Worm (Caenorhabditis elegans) whole organism, L4 larva: ENCODE measurements around the gene yif-1.
A peak's percentile ranks its signal among the peaks of the same experiment; 100 is the strongest.

Experiments used
- F26F4.8 ChIP-seq: fragments of 200-800 bp; sonication (Bioruptor generic); conservative IDR thresholded peaks from 2 replicates; pipeline ENCODE4 v1.3.6; 2022; ENCODE audit warnings: missing genetic modification characterization, missing compliant biosample characterization
- F37D6.2 ChIP-seq: sonication (generic microtip); optimal IDR thresholded peaks from 2 replicates; lab custom pipeline; 2016; ENCODE audit warnings: mild to moderate bottlenecking, missing genetic modification characterization, missing compliant biosample characterization
- F44E2.7 ChIP-seq: fragments of 200-800 bp; sonication (Bioruptor generic); IDR thresholded peaks from 2 replicates; pipeline ENCODE4 v2.1.2; 2022; ENCODE audit warnings: missing genetic modification characterization, missing compliant biosample characterization
- R02D3.7 ChIP-seq: fragments of 150-350 bp; sonication (generic microtip); optimal IDR thresholded peaks from 3 replicates; lab custom pipeline; 2014; ENCODE audit warnings: missing biosample characterization, missing genetic modification characterization
- T20F7.1 ChIP-seq: fragments of 200-800 bp; sonication (Bioruptor generic); optimal IDR thresholded peaks from 2 replicates; lab custom pipeline; 2018; ENCODE audit warnings: mild to moderate bottlenecking, missing genetic modification characterization, missing compliant biosample characterization
- Y105C5A.15 ChIP-seq: fragments of 200-800 bp; sonication (Bioruptor generic); IDR thresholded peaks from 2 replicates; pipeline ENCODE4 v1.3.6; 2022; ENCODE audit warnings: missing genetic modification characterization, missing compliant biosample characterization
- Y48G9A.11 ChIP-seq: fragments of 200-800 bp; sonication (Bioruptor generic); IDR thresholded peaks from 2 replicates; pipeline ENCODE4 v1.3.6; 2022; ENCODE audit warnings: missing genetic modification reagents, missing genetic modification characterization, missing compliant biosample characterization
- ZK546.5 ChIP-seq, 2 experiments: sonication (generic microtip); optimal IDR thresholded peaks; 2 replicates each; lab custom pipeline; 2017; ENCODE audit warnings: missing biosample characterization in 2 of 2, missing genetic modification characterization in 2 of 2
- aha-1 ChIP-seq: fragments of 150-350 bp; peaks from one replicate; lab custom pipeline; 2014; ENCODE audit warnings: missing biosample characterization, missing genetic modification characterization
- ama-1 ChIP-seq: fragments of 150-350 bp; optimal IDR thresholded peaks from 2 replicates; lab custom pipeline; 2014; ENCODE audit warnings: inconsistent platforms, mixed read lengths
- attf-4 ChIP-seq: sonication (generic microtip); optimal IDR thresholded peaks from 3 replicates; lab custom pipeline; 2017; ENCODE audit warnings: missing biosample characterization, missing genetic modification characterization
- ceh-28 ChIP-seq: fragments of 150-350 bp; optimal IDR thresholded peaks from 2 replicates; lab custom pipeline; 2014; ENCODE audit warnings: missing biosample characterization, missing genetic modification reagents, missing genetic modification characterization
- ceh-32 ChIP-seq: sonication (generic microtip); optimal IDR thresholded peaks from 2 replicates; lab custom pipeline; 2016; ENCODE audit warnings: mild to moderate bottlenecking, missing genetic modification characterization, missing compliant biosample characterization; ENCODE audit not compliant: poor library complexity
- ceh-44 ChIP-seq: fragments of 200-800 bp; sonication (Bioruptor generic); IDR thresholded peaks from 2 replicates; pipeline ENCODE4 v1.3.6; 2022; ENCODE audit warnings: missing genetic modification reagents, missing genetic modification characterization, missing compliant biosample characterization
- ceh-62 ChIP-seq: sonication (generic microtip); optimal IDR thresholded peaks from 2 replicates; lab custom pipeline; 2017; ENCODE audit warnings: missing biosample characterization, missing genetic modification characterization
- ceh-82 ChIP-seq: sonication (generic microtip); optimal IDR thresholded peaks from 2 replicates; lab custom pipeline; 2017; ENCODE audit warnings: missing biosample characterization, missing genetic modification characterization
- ces-1 ChIP-seq: fragments of 150-350 bp; sonication (generic microtip); optimal IDR thresholded peaks from 4 replicates; lab custom pipeline; 2014; ENCODE audit warnings: missing biosample characterization, missing genetic modification reagents, missing genetic modification characterization
- ctbp-1 ChIP-seq: fragments of 200-800 bp; sonication (Bioruptor generic); IDR thresholded peaks from 2 replicates; pipeline ENCODE4 v1.3.6; 2022; ENCODE audit warnings: missing genetic modification reagents, missing genetic modification characterization, missing compliant biosample characterization
- daf-16 ChIP-seq, 3 experiments: sonication (generic microtip); optimal IDR thresholded peaks; 2 replicates each; lab custom pipeline; 2016 to 2017; ENCODE audit warnings: missing genetic modification characterization in 3 of 3, missing genetic modification reagents in 3 of 3, mild to moderate bottlenecking in 2 of 3, missing compliant biosample characterization in 2 of 3, missing biosample characterization in 1 of 3, moderate library complexity in 1 of 3
- dmd-8 ChIP-seq: fragments of 200-800 bp; sonication (Bioruptor generic); IDR thresholded peaks from 2 replicates; pipeline ENCODE4 v1.3.6; 2022; ENCODE audit warnings: missing genetic modification characterization, missing compliant biosample characterization
- dpl-1 ChIP-seq: fragments of 150-350 bp; optimal IDR thresholded peaks from 2 replicates; lab custom pipeline; 2014; ENCODE audit warnings: missing biosample characterization, missing genetic modification reagents, missing genetic modification characterization
- dve-1 ChIP-seq: sonication (generic microtip); optimal IDR thresholded peaks from 2 replicates; lab custom pipeline; 2017; ENCODE audit warnings: antibody characterized with exemption, mild to moderate bottlenecking, missing genetic modification characterization, missing compliant biosample characterization; ENCODE audit not compliant: insufficient read depth
- egl-43 ChIP-seq: fragments of 200-800 bp; sonication (Bioruptor generic); IDR thresholded peaks from 2 replicates; pipeline ENCODE4 v1.3.6; 2022; ENCODE audit warnings: missing genetic modification reagents, missing genetic modification characterization, missing compliant biosample characterization
- hif-1 ChIP-seq, 2 experiments: sonication (generic microtip); optimal IDR thresholded peaks; 2 replicates each; lab custom pipeline; 2016 to 2017; ENCODE audit warnings: missing compliant biosample characterization in 2 of 2, missing genetic modification characterization in 2 of 2, missing genetic modification reagents in 2 of 2, missing genotype in 2 of 2, mild to moderate bottlenecking in 1 of 2
- lin-13 ChIP-seq: fragments of 150-350 bp; optimal IDR thresholded peaks from 2 replicates; lab custom pipeline; 2014; ENCODE audit warnings: missing biosample characterization, missing genetic modification reagents, missing genetic modification characterization
- lin-38 ChIP-seq: fragments of 200-800 bp; sonication (Bioruptor generic); IDR thresholded peaks from 2 replicates; pipeline ENCODE4 v1.3.6; 2022; ENCODE audit warnings: missing genetic modification reagents, missing genetic modification characterization, missing compliant biosample characterization
- lin-39 ChIP-seq: fragments of 150-350 bp; optimal IDR thresholded peaks from 2 replicates; lab custom pipeline; 2014; ENCODE audit warnings: missing biosample characterization, missing genetic modification reagents, missing genetic modification characterization
- lir-3 ChIP-seq: sonication (generic microtip); optimal IDR thresholded peaks from 2 replicates; lab custom pipeline; 2016; ENCODE audit warnings: mild to moderate bottlenecking, missing genetic modification characterization, missing compliant biosample characterization
- mdt-29 ChIP-seq: fragments of 200-800 bp; sonication (Bioruptor generic); IDR thresholded peaks from 2 replicates; pipeline ENCODE4 v1.3.6; 2022; ENCODE audit warnings: missing genetic modification reagents, missing genetic modification characterization, missing compliant biosample characterization
- mxl-2 ChIP-seq: fragments of 200-800 bp; sonication (Bioruptor generic); conservative IDR thresholded peaks from 2 replicates; pipeline ENCODE4 v1.3.6; 2022; ENCODE audit warnings: missing genetic modification reagents, missing genetic modification characterization, missing compliant biosample characterization
- nhr-11 ChIP-seq: fragments of 150-350 bp; optimal IDR thresholded peaks from 2 replicates; lab custom pipeline; 2014; ENCODE audit warnings: missing biosample characterization, missing genetic modification characterization
- nhr-25 ChIP-seq: sonication (generic microtip); optimal IDR thresholded peaks from 2 replicates; lab custom pipeline; 2017; ENCODE audit warnings: missing genetic modification characterization, mild to moderate bottlenecking, missing compliant biosample characterization, antibody characterized with exemption, moderate library complexity, borderline replicate concordance; ENCODE audit not compliant: insufficient read depth
- nhr-41 ChIP-seq: fragments of 200-800 bp; sonication (Bioruptor generic); IDR thresholded peaks from 2 replicates; pipeline ENCODE4 v1.3.6; 2022; ENCODE audit warnings: missing genetic modification reagents, missing genetic modification characterization, missing compliant biosample characterization
- nhr-48 ChIP-seq: sonication (generic microtip); optimal IDR thresholded peaks from 2 replicates; lab custom pipeline; 2016; ENCODE audit warnings: mild to moderate bottlenecking, missing genetic modification characterization, missing compliant biosample characterization
- nhr-6 ChIP-seq: fragments of 150-350 bp; optimal IDR thresholded peaks from 2 replicates; lab custom pipeline; 2014; ENCODE audit warnings: missing biosample characterization, missing genetic modification characterization
- nhr-76 ChIP-seq: fragments of 150-350 bp; optimal IDR thresholded peaks from 2 replicates; lab custom pipeline; 2014; ENCODE audit warnings: missing biosample characterization, missing genetic modification characterization
- pqm-1 ChIP-seq: sonication (generic microtip); optimal IDR thresholded peaks from 2 replicates; lab custom pipeline; 2017; ENCODE audit warnings: missing biosample characterization, missing genetic modification characterization
- rbr-2 ChIP-seq: sonication (generic microtip); optimal IDR thresholded peaks from 2 replicates; lab custom pipeline; 2016; ENCODE audit warnings: missing genotype, missing genetic modification characterization, missing compliant biosample characterization
- spr-1 ChIP-seq: sonication (generic microtip); optimal IDR thresholded peaks from 2 replicates; lab custom pipeline; 2016; ENCODE audit warnings: mild to moderate bottlenecking, missing genetic modification characterization, missing compliant biosample characterization
- tag-97 ChIP-seq: fragments of 200-800 bp; sonication (Bioruptor generic); IDR thresholded peaks from 2 replicates; pipeline ENCODE4 v1.3.6; 2022; ENCODE audit warnings: missing genetic modification characterization, missing compliant biosample characterization
- unc-130 ChIP-seq: sonication (generic microtip); optimal IDR thresholded peaks from 2 replicates; lab custom pipeline; 2016; ENCODE audit warnings: missing genetic modification reagents, missing genetic modification characterization, missing compliant biosample characterization
- unc-39 ChIP-seq: sonication (generic microtip); optimal IDR thresholded peaks from 2 replicates; lab custom pipeline; 2017; ENCODE audit warnings: missing biosample characterization, missing genetic modification characterization
- zag-1 ChIP-seq: fragments of 150-350 bp; optimal IDR thresholded peaks from 2 replicates; lab custom pipeline; 2014; ENCODE audit warnings: missing biosample characterization, missing genetic modification characterization
- zfp-2 ChIP-seq: sonication (generic microtip); optimal IDR thresholded peaks from 2 replicates; lab custom pipeline; 2016; ENCODE audit warnings: mild to moderate bottlenecking, missing genetic modification characterization, missing compliant biosample characterization
- ztf-11 ChIP-seq: fragments of 150-350 bp; optimal IDR thresholded peaks from 2 replicates; lab custom pipeline; 2014; ENCODE audit warnings: missing biosample characterization, missing genetic modification characterization

Gene yif-1

DNA sequence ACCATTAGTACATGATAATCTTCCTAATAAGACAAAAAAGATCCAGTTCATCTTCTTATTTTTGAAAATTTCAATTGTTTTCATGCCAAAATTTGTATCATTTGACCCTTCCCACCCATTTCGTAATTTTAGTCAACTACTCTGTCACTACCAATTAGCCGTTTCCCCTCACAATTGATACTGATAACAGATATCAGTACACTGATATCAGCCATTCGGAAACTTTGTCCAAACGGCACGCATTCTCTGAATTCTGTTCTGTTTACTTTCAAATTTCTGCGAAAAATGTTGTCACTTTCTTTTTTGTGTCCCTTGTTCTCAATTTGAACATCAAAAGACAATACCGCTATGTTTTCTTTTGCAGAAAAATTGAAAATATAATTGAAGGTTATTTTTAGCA lies 42.1 kb downstream of the yif-1 start (continued):
- no peak for TF ChIP-seq R02D3.7
- no peak for TF ChIP-seq ama-1
- no peak for TF ChIP-seq attf-4 (tag; lab: Kevin White, UChicago)
- TF ChIP-seq mdt-29, result no peak
- TF ChIP-seq dve-1 (tag; lab: Kevin White, UChicago), result peak; percentile 67
- TF ChIP-seq dmd-8 (GFP tag; lab: Robert Waterston, UW), result no peak
- TF ChIP-seq lin-39 (tag; lab: Kevin White, UChicago), result no peak
- TF ChIP-seq dpl-1 (GFP tag; lab: Kevin White, UChicago), result no peak
- no peak for TF ChIP-seq ztf-11 (tag; lab: Kevin White, UChicago)
- TF ChIP-seq ceh-62, result no peak
- no peak for TF ChIP-seq T20F7.1 (GFP tag; lab: Kevin White, UChicago)
- no peak for TF ChIP-seq egl-43
- no peak for TF ChIP-seq unc-130
- TF ChIP-seq F26F4.8 (GFP tag; lab: Robert Waterston, UW), result no peak
- no peak for TF ChIP-seq nhr-76 (tag; lab: Kevin White, UChicago)
- TF ChIP-seq F44E2.7 (GFP tag; lab: Robert Waterston, UW), result no peak
- TF ChIP-seq ZK546.5 (tag; optimal IDR thresholded peaks at IDR 0.05; lab: Kevin White, UChicago), result no peak
- no peak for TF ChIP-seq rbr-2 (tag; lab: Kevin White, UChicago)
- no peak for TF ChIP-seq nhr-48 (tag; lab: Kevin White, UChicago)
- TF ChIP-seq nhr-25, result no peak
- no peak for TF ChIP-seq ctbp-1
- peak; percentile 61 for TF ChIP-seq pqm-1 (tag; lab: Kevin White, UChicago)
- no peak for TF ChIP-seq zfp-2 (tag; lab: Kevin White, UChicago)
- no peak for TF ChIP-seq nhr-11

DNA sequence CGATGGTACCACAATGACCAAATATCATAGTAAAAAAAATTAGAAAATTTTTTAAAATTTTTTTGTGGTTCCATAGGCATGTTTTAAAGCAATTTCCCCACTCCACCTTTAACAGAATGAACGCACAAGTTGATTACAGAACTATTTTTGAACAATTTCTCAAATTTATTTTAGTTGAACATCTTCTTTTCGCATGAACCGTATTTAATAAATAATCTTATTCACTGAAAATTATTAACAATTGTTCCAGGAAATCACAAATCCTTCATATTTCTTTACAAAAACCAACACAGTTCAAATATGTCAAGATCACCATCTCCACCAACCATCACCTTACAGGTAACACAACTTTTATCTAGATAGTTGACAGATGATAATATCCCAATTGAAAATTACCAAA lies 43.1 kb downstream of the yif-1 start, which contains the start of gene lea-1:
lea-1 (plus strand) TSS at position 301 of the 400 bp plus-strand sequence.
- no peak for TF ChIP-seq ceh-28 (tag; lab: Kevin White, UChicago)
- no peak for TF ChIP-seq ces-1 (GFP tag; lab: Kevin White, UChicago)
- TF ChIP-seq ctbp-1, result no peak
- no peak for TF ChIP-seq ztf-11 (tag; lab: Kevin White, UChicago)
- no peak for TF ChIP-seq pqm-1 (tag; lab: Kevin White, UChicago)
- no peak for TF ChIP-seq nhr-41
- no peak for TF ChIP-seq dmd-8 (GFP tag; lab: Robert Waterston, UW)
- TF ChIP-seq hif-1 (tag; optimal IDR thresholded peaks at IDR 0.05; lab: Kevin White, UChicago), result no peak
- TF ChIP-seq ceh-82 (tag; lab: Kevin White, UChicago), result no peak
- no peak for TF ChIP-seq zag-1
- TF ChIP-seq zfp-2 (tag; lab: Kevin White, UChicago), result no peak
- TF ChIP-seq Y48G9A.11 (GFP tag; lab: Robert Waterston, UW), result no peak
- TF ChIP-seq Y105C5A.15 (GFP tag; lab: Robert Waterston, UW), result no peak
- no peak for TF ChIP-seq mxl-2 (GFP tag; lab: Robert Waterston, UW)
- TF ChIP-seq nhr-6, result no peak
- no peak for TF ChIP-seq nhr-25
- no peak for TF ChIP-seq spr-1 (tag; lab: Kevin White, UChicago)
- TF ChIP-seq lir-3 (tag; lab: Kevin White, UChicago), result no peak
- no peak for TF ChIP-seq ceh-44 (GFP tag; lab: Robert Waterston, UW)
- no peak for TF ChIP-seq F37D6.2 (tag; lab: Kevin White, UChicago)
- TF ChIP-seq, all 104 proteins: peak for 0

DNA sequence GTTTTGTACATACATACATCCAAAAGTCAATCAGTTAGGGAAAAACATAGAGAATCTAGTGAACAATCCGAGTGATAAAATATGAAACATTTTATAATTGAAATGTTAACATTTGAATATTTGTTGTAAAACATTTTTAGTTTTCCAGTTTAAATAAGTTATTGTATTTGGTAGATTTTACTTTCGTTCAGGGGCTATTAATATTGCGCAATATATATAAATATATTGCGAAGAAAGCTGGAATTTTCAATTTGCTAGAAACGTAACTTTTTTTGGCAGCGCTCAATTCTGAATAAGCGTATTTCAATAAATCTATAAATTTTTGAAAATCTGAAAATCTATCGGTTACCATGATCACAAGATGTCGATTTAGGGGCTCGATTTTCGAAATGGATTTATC lies 47.2 kb downstream of the yif-1 start:
- TF ChIP-seq lin-38 (GFP tag; lab: Robert Waterston, UW) (0 out of 2 replicates have a peak, but pooled peaks have one; percentile 26), lin-13 (no peak), ceh-32 (no peak), aha-1 (tag; lab: Kevin White, UChicago) (no peak), tag-97 (GFP tag; lab: Robert Waterston, UW) (no peak), daf-16 (GFP tag; optimal IDR thresholded peaks at IDR 0.05; lab: Kevin White, UChicago) (no peak), daf-16 (tag; optimal IDR thresholded peaks at IDR 0.05; lab: Kevin White, UChicago) (no peak), unc-39 (tag; lab: Kevin White, UChicago) (no peak), F26F4.8 (GFP tag; lab: Robert Waterston, UW) (no peak)
